Worm (Caenorhabditis elegans) whole organism, early embryonic: ENCODE results near the gene F14H8.8.

Experiments used
- aly-1 ChIP-seq: sonication (generic microtip); optimal IDR thresholded peaks from 2 replicates; lab custom pipeline; 2016; ENCODE audit warnings: missing genetic modification characterization, missing compliant biosample characterization
- ama-1 ChIP-seq: fragments of 150-350 bp; optimal IDR thresholded peaks from 2 replicates; lab custom pipeline; 2014
- ceh-13 ChIP-seq: fragments of 200-800 bp; sonication (Bioruptor generic); optimal IDR thresholded peaks from 2 replicates; lab custom pipeline; 2018; ENCODE audit warnings: mild to moderate bottlenecking, missing genetic modification characterization, missing compliant biosample characterization
- ceh-36 ChIP-seq: sonication (generic microtip); optimal IDR thresholded peaks from 2 replicates; lab custom pipeline; 2016; ENCODE audit warnings: missing genetic modification characterization, inconsistent platforms, missing compliant biosample characterization
- hnd-1 ChIP-seq: sonication (generic microtip); optimal IDR thresholded peaks from 2 replicates; lab custom pipeline; 2016; ENCODE audit warnings: missing genetic modification characterization, missing compliant biosample characterization
- pes-1 ChIP-seq: fragments of 200-800 bp; sonication (Bioruptor generic); IDR thresholded peaks from 2 replicates; pipeline ENCODE4 v1.3.6; 2022; ENCODE audit warnings: missing genetic modification reagents, missing genetic modification characterization, missing compliant biosample characterization

ce11 chrV:15013328-15013727 is 15.9 kb upstream of the F14H8.8 start:
- TF ChIP-seq hnd-1, result no peak
- no peak for TF ChIP-seq ama-1
- no peak for TF ChIP-seq pes-1 (GFP tag; lab: Robert Waterston, UW)
- no peak for TF ChIP-seq ceh-13 (GFP tag; lab: Kevin White, UChicago)
- no peak for TF ChIP-seq ceh-36 (tag; lab: Kevin White, UChicago)
- no peak for TF ChIP-seq aly-1 (tag; lab: Kevin White, UChicago)
